Worm (Caenorhabditis elegans): Measurements from ENCODE around the gene tbc-20.

The tbc-20 gene

DNA sequence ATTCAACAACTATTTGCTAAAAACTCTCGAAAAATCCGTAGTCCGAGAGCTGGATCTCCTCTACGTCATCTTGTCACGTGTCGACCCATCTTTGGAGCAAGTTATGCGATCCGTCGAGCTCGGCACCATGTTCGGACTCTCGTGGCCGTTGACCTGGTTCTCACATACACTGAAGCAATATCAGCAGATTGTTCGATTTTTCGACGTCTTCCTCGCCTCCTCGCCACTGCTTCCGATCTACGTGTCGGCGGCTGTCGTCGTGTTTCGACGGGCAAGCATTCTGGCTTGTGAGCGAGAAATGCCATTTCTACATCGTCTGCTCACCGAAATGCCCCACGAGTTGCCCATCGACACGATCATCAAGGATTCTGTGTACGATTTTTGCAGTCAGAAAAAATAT lies 1.1 kb downstream of the tbc-20 start:
- TF ChIP-seq pqm-1 (tag; optimal IDR thresholded peaks at IDR 0.05), result no peak
- no peak for TF ChIP-seq lsy-12 (tag; optimal IDR thresholded peaks at IDR 0.05)
- no peak for TF ChIP-seq nhr-67 (tag; optimal IDR thresholded peaks at IDR 0.05)
- no peak for TF ChIP-seq nhr-43 (tag; optimal IDR thresholded peaks at IDR 0.05; ENCODE audit: poor library complexity, severe bottlenecking)
- TF ChIP-seq fkh-10 (GFP tag; optimal IDR thresholded peaks at IDR 0.05), result no peak
- no peak for TF ChIP-seq unc-39 (tag; optimal IDR thresholded peaks at IDR 0.05)
- no peak for TF ChIP-seq jun-1 (tag; optimal IDR thresholded peaks at IDR 0.05)
- no peak for TF ChIP-seq ceh-28 (tag; optimal IDR thresholded peaks at IDR 0.05)
- no peak for TF ChIP-seq nhr-23 (tag; optimal IDR thresholded peaks at IDR 0.05)
- no peak for TF ChIP-seq tbx-2 (tag; optimal IDR thresholded peaks at IDR 0.05)
- TF ChIP-seq eor-1 (tag; optimal IDR thresholded peaks at IDR 0.05), result no peak
- no peak for TF ChIP-seq fkh-2 (tag; optimal IDR thresholded peaks at IDR 0.05)
- no peak for TF ChIP-seq nhr-25 (tag; optimal IDR thresholded peaks at IDR 0.05)
- no peak for TF ChIP-seq nhr-77 (tag; optimal IDR thresholded peaks at IDR 0.05)
- TF ChIP-seq nhr-12 (tag; optimal IDR thresholded peaks at IDR 0.05), result no peak
- no peak for TF ChIP-seq sea-2 (GFP tag; optimal IDR thresholded peaks at IDR 0.05)

ce11 chrII:14801086-14801531 lies 2.8 kb downstream of the tbc-20 start:
- TF ChIP-seq nhr-67 (tag; optimal IDR thresholded peaks at IDR 0.05) (no peak), pha-4 (tag; optimal IDR thresholded peaks at IDR 0.05) (no peak), ztf-11 (tag; optimal IDR thresholded peaks at IDR 0.05) (no peak), unc-62 (GFP tag; optimal IDR thresholded peaks at IDR 0.05) (no peak), aly-2 (tag; optimal IDR thresholded peaks at IDR 0.05) (no peak), nhr-43 (tag; optimal IDR thresholded peaks at IDR 0.05; ENCODE audit: poor library complexity, severe bottlenecking) (peak; percentile 41), daf-12 (tag; optimal IDR thresholded peaks at IDR 0.05) (no peak), nhr-25 (tag; optimal IDR thresholded peaks at IDR 0.05) (no peak), nfya-1 (tag; optimal IDR thresholded peaks at IDR 0.05; ENCODE audit: insufficient read depth) (peak; percentile 48), snpc-4 (tag; optimal IDR thresholded peaks at IDR 0.05) (peak; percentile 98), egl-5 (tag; optimal IDR thresholded peaks at IDR 0.05) (no peak), sea-2 (GFP tag; optimal IDR thresholded peaks at IDR 0.05) (no peak), lsy-12 (tag; optimal IDR thresholded peaks at IDR 0.05) (peak; percentile 51), lin-15B (tag; optimal IDR thresholded peaks at IDR 0.05) (peak; percentile 37), ztf-4 (tag; optimal IDR thresholded peaks at IDR 0.05) (no peak), unc-39 (tag; optimal IDR thresholded peaks at IDR 0.05) (no peak), elt-1 (tag; optimal IDR thresholded peaks at IDR 0.05) (no peak), fos-1 (tag; optimal IDR thresholded peaks at IDR 0.05) (no peak), R02D3.7 (tag; optimal IDR thresholded peaks at IDR 0.05) (no peak), nhr-77 (tag; optimal IDR thresholded peaks at IDR 0.05) (no peak), jun-1 (tag; optimal IDR thresholded peaks at IDR 0.05) (no peak), ceh-82 (tag; optimal IDR thresholded peaks at IDR 0.05) (no peak), egl-27 (tag; optimal IDR thresholded peaks at IDR 0.05) (no peak), hmg-11 (tag; optimal IDR thresholded peaks at IDR 0.05) (peak; percentile 75), nhr-12 (tag; optimal IDR thresholded peaks at IDR 0.05) (no peak), nhr-23 (tag; optimal IDR thresholded peaks at IDR 0.05) (no peak), zag-1 (tag; optimal IDR thresholded peaks at IDR 0.05) (no peak), ceh-9 (tag; optimal IDR thresholded peaks at IDR 0.05) (no peak), ama-1 (optimal IDR thresholded peaks at IDR 0.05) (peak; percentile 45), ZK546.5 (tag; optimal IDR thresholded peaks at IDR 0.05) (no peak), fkh-10 (GFP tag; optimal IDR thresholded peaks at IDR 0.05) (no peak), nhr-28 (tag; optimal IDR thresholded peaks at IDR 0.05) (no peak), pqm-1 (tag; optimal IDR thresholded peaks at IDR 0.05) (no peak), skn-1 (tag; optimal IDR thresholded peaks at IDR 0.05) (no peak), tbx-2 (tag; optimal IDR thresholded peaks at IDR 0.05) (peak; percentile 46), lin-39 (tag; optimal IDR thresholded peaks at IDR 0.05) (peak; percentile 65), elt-3 (tag; optimal IDR thresholded peaks at IDR 0.05) (no peak), elt-2 (tag; optimal IDR thresholded peaks at IDR 0.05) (peak; percentile 6)

All from whole organism, L3 larva.